Fruit fly (Drosophila melanogaster): ENCODE data around the gene CtIP.

The CtIP gene

DNA sequence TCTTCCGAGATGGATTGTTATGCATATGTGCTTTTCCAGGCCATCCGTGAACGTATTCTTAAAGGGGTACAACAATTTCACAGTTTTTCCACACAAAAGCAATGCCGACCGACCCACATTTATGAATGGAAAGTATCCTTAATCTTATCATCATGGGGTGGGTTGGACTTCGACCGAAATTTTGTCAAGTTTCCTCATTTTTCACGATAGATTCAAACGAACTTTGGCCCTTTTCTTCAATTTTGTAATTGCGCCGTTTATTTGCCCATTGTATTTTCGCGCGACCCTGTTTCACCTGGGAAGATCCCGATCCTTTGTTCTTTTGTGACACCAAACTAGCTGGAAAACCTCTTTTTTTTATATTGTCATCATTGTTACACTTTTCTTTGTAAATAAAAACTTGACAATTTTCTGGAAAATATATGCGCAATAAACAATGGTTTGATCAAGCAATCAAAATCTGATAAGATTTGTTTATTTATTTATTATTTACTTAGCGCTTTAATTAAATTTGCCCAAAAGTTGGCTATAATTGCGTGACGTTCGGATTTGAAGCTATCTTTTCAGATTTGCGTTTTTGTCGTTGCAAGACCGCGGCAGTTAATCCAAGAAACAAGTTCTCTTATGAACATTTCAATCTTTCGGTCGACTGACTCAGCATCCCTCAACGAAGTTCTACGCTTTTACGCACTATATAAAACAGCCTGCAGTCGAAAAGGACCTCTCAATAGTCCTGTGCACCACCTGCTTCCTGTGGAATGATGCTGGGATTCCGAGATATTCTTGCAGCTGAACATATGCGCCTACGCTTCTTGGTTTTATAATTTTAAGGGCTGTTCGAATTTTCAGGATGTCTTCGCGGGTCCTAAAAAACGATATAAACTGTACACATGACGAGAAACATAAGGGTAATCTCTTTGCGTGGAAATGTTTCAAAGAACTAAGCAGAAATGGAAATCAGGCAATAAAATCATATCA, 29.8 kb upstream of the CtIP start (continued):
- TF ChIP-seq tap (tag; optimal IDR thresholded peaks at IDR 0.05) (peak; percentile 20), bab2 (GFP tag; optimal IDR thresholded peaks at IDR 0.05) (no peak), sisA (GFP tag; IDR thresholded peaks at IDR 0.05) (no peak), CG12659 (GFP tag; optimal IDR thresholded peaks at IDR 0.05) (peak; percentile 9), Ets65A (GFP tag) (no peak), CG1602 (GFP tag; optimal IDR thresholded peaks at IDR 0.05) (no peak), sug (tag; optimal IDR thresholded peaks at IDR 0.05) (peak; percentile 18), odd (GFP tag; optimal IDR thresholded peaks at IDR 0.05) (peak; percentile 27), CG14710 (tag; optimal IDR thresholded peaks at IDR 0.05) (no peak), CG12155 (GFP tag; optimal IDR thresholded peaks at IDR 0.05) (no peak), CG4360 (GFP tag; IDR thresholded peaks at IDR 0.05) (no peak), CG14050 (GFP tag; IDR thresholded peaks at IDR 0.05) (no peak), CG42726 (GFP tag; IDR thresholded peaks at IDR 0.05; ENCODE audit: partially characterized antibody) (no peak), MBD-R2 (GFP tag; IDR thresholded peaks at IDR 0.05) (no peak), eyg (GFP tag; optimal IDR thresholded peaks at IDR 0.05) (no peak), lmd (GFP tag; IDR thresholded peaks at IDR 0.05) (no peak), CG9817 (tag; optimal IDR thresholded peaks at IDR 0.05) (no peak), lov (optimal IDR thresholded peaks at IDR 0.05) (no peak), lov (GFP tag; IDR thresholded peaks at IDR 0.05) (no peak), CG2678 (tag; optimal IDR thresholded peaks at IDR 0.05) (peak; percentile 49), grau (tag; optimal IDR thresholded peaks at IDR 0.05) (no peak), CG5180 (GFP tag; optimal IDR thresholded peaks at IDR 0.05) (peak; percentile 5), gem (tag; optimal IDR thresholded peaks at IDR 0.05) (peak; percentile 30), Eip74EF (GFP tag; optimal IDR thresholded peaks at IDR 0.05) (peak in 1 of 2 experiments; percentile 26), btn (GFP tag; optimal IDR thresholded peaks at IDR 0.05) (no peak), wdn (GFP tag; IDR thresholded peaks at IDR 0.05) (no peak), zf30C (GFP tag; optimal IDR thresholded peaks at IDR 0.05) (no peak), CG3838 (GFP tag; optimal IDR thresholded peaks at IDR 0.05) (no peak), Hr51 (GFP tag; optimal IDR thresholded peaks at IDR 0.05) (peak in 1 of 2 experiments; percentile 8), Opbp (GFP tag; IDR thresholded peaks at IDR 0.05; ENCODE audit: partially characterized antibody) (no peak), hb (GFP tag; IDR thresholded peaks at IDR 0.05; ENCODE audit: partially characterized antibody) (no peak), CG2712 (tag; optimal IDR thresholded peaks at IDR 0.05) (peak; percentile 2), bcd (GFP tag; optimal IDR thresholded peaks at IDR 0.05) (no peak), CG15696 (tag; optimal IDR thresholded peaks at IDR 0.05) (peak; percentile 11), lola (GFP tag; optimal IDR thresholded peaks at IDR 0.05) (peak in 1 of 3 experiments; percentile 64), her (GFP tag; optimal IDR thresholded peaks at IDR 0.05) (no peak), CG14860 (GFP tag; IDR thresholded peaks at IDR 0.05; ENCODE audit: partially characterized antibody) (no peak), psq (GFP tag; optimal IDR thresholded peaks at IDR 0.05) (no peak), E2f2 (GFP tag; IDR thresholded peaks at IDR 0.05) (peak; percentile 26; the same call in 1 of the 2 replicates), CG7556 (GFP tag; optimal IDR thresholded peaks at IDR 0.05) (no peak), inv (GFP tag; IDR thresholded peaks at IDR 0.05; ENCODE audit: partially characterized antibody) (no peak), Ada2b (GFP tag; IDR thresholded peaks at IDR 0.05) (no peak), NC2β (GFP tag; optimal IDR thresholded peaks at IDR 0.05) (no peak), CG12744 (GFP tag; optimal IDR thresholded peaks at IDR 0.05) (peak; percentile 25), CG3163 (GFP tag; optimal IDR thresholded peaks at IDR 0.05) (no peak), rib (GFP tag; IDR thresholded peaks at IDR 0.05) (0 out of 2 replicates have a peak, but pooled peaks have one; percentile 13), CG1832 (GFP tag; optimal IDR thresholded peaks at IDR 0.05) (no peak), bowl (GFP tag; IDR thresholded peaks at IDR 0.05) (no peak)
